Worm (Caenorhabditis elegans) whole organism, early embryonic: ENCODE measurements around the gene cbs-2.

Source experiments
- F13C5.2 ChIP-seq: sonication (generic microtip); optimal IDR thresholded peaks from 2 replicates; lab custom pipeline; 2017; ENCODE audit warnings: mild to moderate bottlenecking, missing genetic modification characterization, inconsistent platforms, missing compliant biosample characterization
- ama-1 ChIP-seq: fragments of 150-350 bp; optimal IDR thresholded peaks from 2 replicates; lab custom pipeline; 2014
- ets-7 ChIP-seq: sonication (generic microtip); optimal IDR thresholded peaks from 2 replicates; lab custom pipeline; 2016; ENCODE audit warnings: missing genotype, missing genetic modification characterization, missing compliant biosample characterization
- flt-1 ChIP-seq: fragments of 200-800 bp; sonication (Bioruptor generic); IDR thresholded peaks from 2 replicates; pipeline ENCODE4 v1.3.6; 2022; ENCODE audit warnings: missing genetic modification characterization, missing compliant biosample characterization
- hnd-1 ChIP-seq: sonication (generic microtip); optimal IDR thresholded peaks from 2 replicates; lab custom pipeline; 2016; ENCODE audit warnings: missing genetic modification characterization, missing compliant biosample characterization
- scrt-1 ChIP-seq: fragments of 200-800 bp; sonication (Bioruptor generic); IDR thresholded peaks from 2 replicates; pipeline ENCODE4 v1.3.6; 2022; ENCODE audit warnings: missing genetic modification characterization, missing compliant biosample characterization
- sea-1 ChIP-seq: fragments of 200-800 bp; sonication (Bioruptor generic); conservative IDR thresholded peaks from 2 replicates; pipeline ENCODE4 v1.3.6; 2022; ENCODE audit warnings: missing genetic modification characterization, missing compliant biosample characterization
- tra-4 ChIP-seq: sonication (generic microtip); optimal IDR thresholded peaks from 2 replicates; lab custom pipeline; 2017; ENCODE audit warnings: missing genetic modification characterization, missing compliant biosample characterization

DNA sequence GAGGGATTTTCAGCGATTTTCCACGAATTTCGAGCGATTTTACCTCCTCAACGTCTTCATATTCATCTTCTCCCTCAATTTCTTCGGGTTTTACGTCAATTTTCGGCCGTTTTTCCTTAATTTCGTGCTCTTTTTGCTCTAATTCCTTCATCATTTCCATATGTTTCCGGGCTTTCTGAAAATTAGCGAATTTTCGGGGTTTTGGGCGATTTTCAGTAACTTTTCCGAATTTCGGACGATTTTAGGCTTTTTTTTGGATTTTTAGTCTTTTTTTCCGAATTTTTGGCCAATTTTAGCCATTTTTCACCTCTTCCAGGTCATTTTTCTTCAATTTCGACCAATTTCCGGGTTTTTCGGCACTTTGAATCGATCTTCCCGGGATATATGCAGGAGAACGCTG is 7.0 kb upstream of the cbs-2 start:
- TF ChIP-seq ama-1 (lab: Kevin White, UChicago): no peak
- no peak for TF ChIP-seq tra-4 (tag; lab: Kevin White, UChicago)
- TF ChIP-seq scrt-1: no peak
- no peak for TF ChIP-seq hnd-1 (tag; lab: Kevin White, UChicago)
- TF ChIP-seq sea-1 (GFP tag; lab: Robert Waterston, UW): no peak
- no peak for TF ChIP-seq flt-1 (GFP tag; lab: Robert Waterston, UW)
- TF ChIP-seq ets-7: no peak
- no peak for TF ChIP-seq F13C5.2 (tag; lab: Kevin White, UChicago)
